Worm (Caenorhabditis elegans) whole organism, mixed stage, embryonic: ENCODE results near the gene srlf-5.

ENCODE experiments used
- M03D4.4 ChIP-seq: sonication (generic microtip); optimal IDR thresholded peaks from 2 replicates; lab custom pipeline; 2017; ENCODE audit warnings: mild to moderate bottlenecking, missing genetic modification characterization, missing compliant biosample characterization
- bed-3 ChIP-seq: fragments of 200-800 bp; sonication (Bioruptor generic); optimal IDR thresholded peaks from 3 replicates; lab custom pipeline; 2018; ENCODE audit warnings: mild to moderate bottlenecking, missing genetic modification characterization, moderate library complexity, missing compliant biosample characterization
- blmp-1 ChIP-seq: fragments of 150-350 bp; optimal IDR thresholded peaks from 2 replicates; lab custom pipeline; 2014; ENCODE audit warnings: missing biosample characterization, missing genetic modification characterization
- ceh-43 ChIP-seq: fragments of 200-800 bp; sonication (Bioruptor generic); optimal IDR thresholded peaks from 2 replicates; lab custom pipeline; 2018; ENCODE audit warnings: mild to moderate bottlenecking, missing genetic modification characterization, moderate library complexity, missing compliant biosample characterization
- ces-1 ChIP-seq: fragments of 150-350 bp; optimal IDR thresholded peaks from 2 replicates; lab custom pipeline; 2014; ENCODE audit warnings: missing biosample characterization, missing genetic modification reagents, missing genetic modification characterization
- cnd-1 ChIP-seq: fragments of 200-800 bp; sonication (Bioruptor generic); optimal IDR thresholded peaks from 2 replicates; lab custom pipeline; 2018; ENCODE audit warnings: mild to moderate bottlenecking, missing genetic modification characterization, missing compliant biosample characterization
- drap-1 ChIP-seq: fragments of 200-800 bp; sonication (Bioruptor generic); optimal IDR thresholded peaks from 3 replicates; lab custom pipeline; 2018; ENCODE audit warnings: mild to moderate bottlenecking, missing genetic modification characterization, missing compliant biosample characterization
- elt-1 ChIP-seq: sonication (generic microtip); optimal IDR thresholded peaks from 2 replicates; lab custom pipeline; 2017; ENCODE audit warnings: missing genetic modification characterization, mild to moderate bottlenecking, missing compliant biosample characterization, antibody characterized with exemption, moderate library complexity, borderline replicate concordance; ENCODE audit not compliant: insufficient read depth
- elt-3 ChIP-seq: fragments of 150-350 bp; optimal IDR thresholded peaks from 2 replicates; lab custom pipeline; 2014; ENCODE audit warnings: missing biosample characterization, missing genetic modification characterization
- flh-1 ChIP-seq: fragments of 200-800 bp; sonication (Bioruptor generic); optimal IDR thresholded peaks from 2 replicates; lab custom pipeline; 2018; ENCODE audit warnings: mild to moderate bottlenecking, missing genetic modification characterization, moderate library complexity, missing compliant biosample characterization
- ham-2 ChIP-seq: fragments of 200-800 bp; sonication (Bioruptor generic); optimal IDR thresholded peaks from 2 replicates; lab custom pipeline; 2018; ENCODE audit warnings: mild to moderate bottlenecking, missing genetic modification characterization, missing compliant biosample characterization
- hlh-1 ChIP-seq: fragments of 150-350 bp; optimal IDR thresholded peaks from 2 replicates; lab custom pipeline; 2014; ENCODE audit warnings: missing biosample characterization, missing genetic modification reagents, missing genetic modification characterization
- lin-13 ChIP-seq: fragments of 150-350 bp; optimal IDR thresholded peaks from 2 replicates; lab custom pipeline; 2014; ENCODE audit warnings: missing biosample characterization, missing genetic modification characterization
- lin-32 ChIP-seq: fragments of 200-800 bp; sonication (Bioruptor generic); optimal IDR thresholded peaks from 2 replicates; lab custom pipeline; 2018; ENCODE audit warnings: mild to moderate bottlenecking, missing genetic modification characterization, missing compliant biosample characterization
- lsy-2 ChIP-seq: fragments of 150-350 bp; optimal IDR thresholded peaks from 2 replicates; lab custom pipeline; 2014; ENCODE audit warnings: missing biosample characterization, missing genetic modification characterization
- mab-5 ChIP-seq: fragments of 150-350 bp; optimal IDR thresholded peaks from 2 replicates; lab custom pipeline; 2014; ENCODE audit warnings: missing biosample characterization, missing genetic modification characterization
- mls-2 ChIP-seq: sonication (generic microtip); optimal IDR thresholded peaks from 2 replicates; lab custom pipeline; 2016; ENCODE audit warnings: mild to moderate bottlenecking, missing genetic modification characterization, moderate library complexity, missing compliant biosample characterization
- nhr-12 ChIP-seq: fragments of 150-350 bp; optimal IDR thresholded peaks from 2 replicates; lab custom pipeline; 2014; ENCODE audit warnings: missing biosample characterization, missing genetic modification characterization
- nhr-2 ChIP-seq: fragments of 150-350 bp; optimal IDR thresholded peaks from 2 replicates; lab custom pipeline; 2014; ENCODE audit warnings: missing biosample characterization, missing genetic modification characterization
- nhr-237 ChIP-seq: fragments of 150-350 bp; optimal IDR thresholded peaks from 2 replicates; lab custom pipeline; 2014; ENCODE audit warnings: missing biosample characterization, missing genetic modification characterization
- nhr-28 ChIP-seq: fragments of 150-350 bp; optimal IDR thresholded peaks from 2 replicates; lab custom pipeline; 2014; ENCODE audit warnings: missing biosample characterization, missing genetic modification characterization
- nhr-76 ChIP-seq: sonication (generic microtip); optimal IDR thresholded peaks from 2 replicates; lab custom pipeline; 2017; ENCODE audit warnings: missing biosample characterization, missing genetic modification characterization
- pha-4 ChIP-seq: fragments of 150-350 bp; optimal IDR thresholded peaks from 2 replicates; lab custom pipeline; 2018; ENCODE audit warnings: missing biosample characterization, missing genetic modification reagents, missing genetic modification characterization
- sem-2 ChIP-seq: fragments of 200-800 bp; sonication (Bioruptor generic); optimal IDR thresholded peaks from 2 replicates; lab custom pipeline; 2018; ENCODE audit warnings: mild to moderate bottlenecking, missing genetic modification characterization, missing compliant biosample characterization
- snpc-4 ChIP-seq: fragments of 150-350 bp; optimal IDR thresholded peaks from 2 replicates; lab custom pipeline; 2014; ENCODE audit warnings: missing biosample characterization, missing genetic modification characterization
- sptf-1 ChIP-seq: sonication (generic microtip); optimal IDR thresholded peaks from 2 replicates; lab custom pipeline; 2017; ENCODE audit warnings: mild to moderate bottlenecking, missing genetic modification characterization, moderate library complexity, missing compliant biosample characterization
- tbx-8 ChIP-seq: fragments of 200-800 bp; sonication (Bioruptor generic); optimal IDR thresholded peaks from 2 replicates; lab custom pipeline; 2018; ENCODE audit warnings: mild to moderate bottlenecking, missing genetic modification characterization, moderate library complexity, missing compliant biosample characterization
- unc-120 ChIP-seq: sonication (generic microtip); optimal IDR thresholded peaks from 2 replicates; lab custom pipeline; 2017; ENCODE audit warnings: missing genetic modification characterization, missing compliant biosample characterization; ENCODE audit not compliant: poor library complexity, severe bottlenecking
- unc-39 ChIP-seq: fragments of 150-350 bp; optimal IDR thresholded peaks from 2 replicates; lab custom pipeline; 2014; ENCODE audit warnings: missing biosample characterization, missing genetic modification characterization
- unc-62 ChIP-seq: fragments of 150-350 bp; optimal IDR thresholded peaks from 2 replicates; lab custom pipeline; 2014; ENCODE audit warnings: missing biosample characterization, missing genetic modification reagents, missing genetic modification characterization
- zip-8 ChIP-seq: fragments of 150-350 bp; optimal IDR thresholded peaks from 2 replicates; lab custom pipeline; 2014; ENCODE audit warnings: missing biosample characterization, missing genetic modification characterization
- ztf-11 ChIP-seq: fragments of 150-350 bp; optimal IDR thresholded peaks from 2 replicates; lab custom pipeline; 2014; ENCODE audit warnings: missing biosample characterization, missing genetic modification characterization

The srlf-5 gene

DNA sequence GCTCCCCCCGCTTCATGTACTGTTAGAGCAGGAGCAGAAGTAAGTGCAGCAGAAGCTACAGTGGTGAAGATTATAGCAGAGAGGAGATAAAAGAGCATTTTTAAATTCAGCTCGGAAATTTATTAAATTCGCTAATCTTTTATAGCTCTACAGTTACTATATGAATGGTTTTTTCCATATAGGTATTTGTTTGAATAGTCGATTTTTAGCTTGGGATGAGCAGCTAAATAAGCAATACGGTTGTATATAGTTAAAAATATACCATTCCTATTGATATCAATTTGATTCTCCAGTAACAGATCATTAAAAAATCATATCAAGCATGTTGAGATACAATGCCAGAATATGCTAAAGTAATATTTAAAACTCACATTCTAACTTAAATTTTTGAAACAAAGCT lies at the start of gene srlf-5:
TSS of gene srlf-5 (minus strand) at position 101 of the 400 bp plus-strand sequence.
- no peak for TF ChIP-seq bed-3 (GFP tag; lab: Kevin White, UChicago)
- no peak for TF ChIP-seq nhr-237 (tag; lab: Kevin White, UChicago)
- no peak for TF ChIP-seq cnd-1 (tag; lab: Kevin White, UChicago)
- TF ChIP-seq M03D4.4 (tag; lab: Kevin White, UChicago): no peak
- TF ChIP-seq pha-4: no peak
- TF ChIP-seq hlh-1 (tag; lab: Kevin White, UChicago): no peak
- no peak for TF ChIP-seq flh-1
- no peak for TF ChIP-seq lsy-2 (tag; lab: Kevin White, UChicago)
- TF ChIP-seq snpc-4 (tag; lab: Kevin White, UChicago): no peak
- TF ChIP-seq unc-62 (GFP tag; lab: Kevin White, UChicago): no peak
- TF ChIP-seq drap-1 (GFP tag; lab: Kevin White, UChicago): no peak
- no peak for TF ChIP-seq nhr-12 (tag; lab: Kevin White, UChicago)
- no peak for TF ChIP-seq elt-3 (tag; lab: Kevin White, UChicago)
- TF ChIP-seq ham-2 (GFP tag; lab: Kevin White, UChicago): no peak
- no peak for TF ChIP-seq tbx-8 (GFP tag; lab: Kevin White, UChicago)
- TF ChIP-seq unc-120 (tag; lab: Kevin White, UChicago): no peak
- TF ChIP-seq ces-1 (GFP tag; lab: Kevin White, UChicago): no peak

- TF ChIP-seq lin-32 (GFP tag; lab: Kevin White, UChicago): no peak
- TF ChIP-seq mab-5 (tag; lab: Kevin White, UChicago): no peak
- TF ChIP-seq sptf-1 (tag; lab: Kevin White, UChicago): no peak
- no peak for TF ChIP-seq lsy-2 (tag; lab: Kevin White, UChicago)
- no peak for TF ChIP-seq ceh-43 (GFP tag; lab: Kevin White, UChicago)
- no peak for TF ChIP-seq elt-3 (tag; lab: Kevin White, UChicago)
- no peak for TF ChIP-seq nhr-76 (tag; lab: Kevin White, UChicago)
- TF ChIP-seq lin-13: no peak
- no peak for TF ChIP-seq cnd-1 (tag; lab: Kevin White, UChicago)
- TF ChIP-seq tbx-8 (GFP tag; lab: Kevin White, UChicago): no peak
- TF ChIP-seq ces-1 (GFP tag; lab: Kevin White, UChicago): no peak
- no peak for TF ChIP-seq blmp-1
- no peak for TF ChIP-seq elt-1 (tag; lab: Kevin White, UChicago)
- no peak for TF ChIP-seq nhr-28 (tag; lab: Kevin White, UChicago)
- no peak for TF ChIP-seq drap-1 (GFP tag; lab: Kevin White, UChicago)
- TF ChIP-seq M03D4.4 (tag; lab: Kevin White, UChicago): no peak
- TF ChIP-seq nhr-237 (tag; lab: Kevin White, UChicago): no peak
- TF ChIP-seq sem-2: no peak
- no peak for TF ChIP-seq snpc-4 (tag; lab: Kevin White, UChicago)
- no peak for TF ChIP-seq bed-3 (GFP tag; lab: Kevin White, UChicago)
These were observed 49.4 kb upstream of the srlf-5 start, which contains the start of gene dod-17 for ce11 chrIV:12975981-12976380. TSS of gene dod-17 (plus strand) at chrIV:12976303.

ce11 chrIV:12973336-12973735 lies 46.8 kb upstream of the srlf-5 start, which contains the start of gene F55G11.4:
TSS of gene F55G11.4 (plus strand) at chrIV:12973624.
- TF ChIP-seq lin-13 (no peak), nhr-12 (tag; lab: Kevin White, UChicago) (no peak), drap-1 (GFP tag; lab: Kevin White, UChicago) (no peak), ceh-43 (GFP tag; lab: Kevin White, UChicago) (no peak), nhr-2 (tag; lab: Kevin White, UChicago) (no peak), unc-62 (GFP tag; lab: Kevin White, UChicago) (no peak), bed-3 (GFP tag; lab: Kevin White, UChicago) (no peak), nhr-28 (tag; lab: Kevin White, UChicago) (no peak), M03D4.4 (tag; lab: Kevin White, UChicago) (no peak), flh-1 (no peak), mab-5 (tag; lab: Kevin White, UChicago) (no peak), cnd-1 (tag; lab: Kevin White, UChicago) (no peak), zip-8 (no peak), unc-39 (tag; lab: Kevin White, UChicago) (no peak), elt-1 (tag; lab: Kevin White, UChicago) (no peak), ces-1 (GFP tag; lab: Kevin White, UChicago) (no peak), ztf-11 (tag; lab: Kevin White, UChicago) (no peak), hlh-1 (tag; lab: Kevin White, UChicago) (no peak)

DNA sequence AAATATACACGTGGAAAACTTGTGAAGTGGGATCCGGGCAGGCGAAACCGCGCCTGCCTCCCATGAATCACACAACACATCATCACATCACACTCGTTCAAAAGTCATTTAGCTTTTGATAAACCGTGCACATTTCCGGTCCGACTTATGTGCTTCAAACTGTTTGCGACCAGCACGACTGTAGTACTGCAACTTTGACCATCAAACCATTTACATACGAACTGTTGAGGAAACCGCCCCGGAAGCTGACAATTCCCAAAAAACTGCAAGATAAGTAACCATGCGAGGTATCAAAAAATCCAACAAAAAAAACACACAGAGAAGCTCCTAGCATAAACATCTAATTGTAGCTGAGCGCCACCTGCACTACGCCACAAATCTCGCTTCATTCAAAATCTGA lies 46.2 kb upstream of the srlf-5 start:
- TF ChIP-seq pha-4: no peak
- TF ChIP-seq ztf-11 (tag; lab: Kevin White, UChicago): no peak
- no peak for TF ChIP-seq mls-2 (tag; lab: Kevin White, UChicago)
- no peak for TF ChIP-seq tbx-8 (GFP tag; lab: Kevin White, UChicago)
- TF ChIP-seq M03D4.4 (tag; lab: Kevin White, UChicago): no peak
- no peak for TF ChIP-seq elt-1 (tag; lab: Kevin White, UChicago)
- no peak for TF ChIP-seq nhr-76 (tag; lab: Kevin White, UChicago)
- TF ChIP-seq lsy-2 (tag; lab: Kevin White, UChicago): no peak
- no peak for TF ChIP-seq nhr-2 (tag; lab: Kevin White, UChicago)
- no peak for TF ChIP-seq elt-3 (tag; lab: Kevin White, UChicago)
- no peak for TF ChIP-seq unc-39 (tag; lab: Kevin White, UChicago)
- no peak for TF ChIP-seq cnd-1 (tag; lab: Kevin White, UChicago)
- no peak for TF ChIP-seq mab-5 (tag; lab: Kevin White, UChicago)
- no peak for TF ChIP-seq sptf-1 (tag; lab: Kevin White, UChicago)
- TF ChIP-seq drap-1 (GFP tag; lab: Kevin White, UChicago): no peak
- no peak for TF ChIP-seq nhr-28 (tag; lab: Kevin White, UChicago)
- TF ChIP-seq zip-8: no peak
